Worm (Caenorhabditis elegans) whole organism, L4 larva: Measurements from ENCODE around the gene fbxa-81.
A peak's percentile ranks its signal among the peaks of the same experiment; 100 is the strongest.

ENCODE experiments used
- F10B5.3 ChIP-seq: sonication (generic microtip); optimal IDR thresholded peaks from 2 replicates; lab custom pipeline; 2016; ENCODE audit warnings: mild to moderate bottlenecking, missing genetic modification characterization, missing compliant biosample characterization
- F44E2.7 ChIP-seq: fragments of 200-800 bp; sonication (Bioruptor generic); IDR thresholded peaks from 2 replicates; pipeline ENCODE4 v2.1.2; 2022; ENCODE audit warnings: missing genetic modification characterization, missing compliant biosample characterization
- R02D3.7 ChIP-seq: fragments of 150-350 bp; sonication (generic microtip); optimal IDR thresholded peaks from 3 replicates; lab custom pipeline; 2014; ENCODE audit warnings: missing biosample characterization, missing genetic modification characterization
- ZK546.5 ChIP-seq, 2 experiments: sonication (generic microtip); optimal IDR thresholded peaks; 2 replicates each; lab custom pipeline; 2017; ENCODE audit warnings: missing biosample characterization in 2 of 2, missing genetic modification characterization in 2 of 2
- aha-1 ChIP-seq: fragments of 150-350 bp; peaks from one replicate; lab custom pipeline; 2014; ENCODE audit warnings: missing biosample characterization, missing genetic modification characterization
- ama-1 ChIP-seq: fragments of 150-350 bp; optimal IDR thresholded peaks from 2 replicates; lab custom pipeline; 2014; ENCODE audit warnings: inconsistent platforms, mixed read lengths
- ceh-62 ChIP-seq: sonication (generic microtip); optimal IDR thresholded peaks from 2 replicates; lab custom pipeline; 2017; ENCODE audit warnings: missing biosample characterization, missing genetic modification characterization
- daf-16 ChIP-seq, 3 experiments: sonication (generic microtip); optimal IDR thresholded peaks; 2 replicates each; lab custom pipeline; 2016 to 2017; ENCODE audit warnings: missing genetic modification characterization in 3 of 3, missing genetic modification reagents in 3 of 3, mild to moderate bottlenecking in 2 of 3, missing compliant biosample characterization in 2 of 3, missing biosample characterization in 1 of 3, moderate library complexity in 1 of 3
- daf-8 ChIP-seq: fragments of 200-800 bp; sonication (Bioruptor generic); IDR thresholded peaks from 2 replicates; pipeline ENCODE4 v1.3.6; 2022; ENCODE audit warnings: missing genetic modification characterization, missing compliant biosample characterization
- dmd-6 ChIP-seq: fragments of 200-800 bp; sonication (Bioruptor generic); IDR thresholded peaks from 2 replicates; pipeline ENCODE4 v1.3.6; 2022; ENCODE audit warnings: missing genetic modification reagents, missing genetic modification characterization, missing compliant biosample characterization
- dmd-9 ChIP-seq: fragments of 200-800 bp; sonication (Bioruptor generic); IDR thresholded peaks from 2 replicates; pipeline ENCODE4 v1.3.6; 2022; ENCODE audit warnings: missing genetic modification reagents, missing genetic modification characterization, missing compliant biosample characterization
- dpl-1 ChIP-seq: fragments of 150-350 bp; optimal IDR thresholded peaks from 2 replicates; lab custom pipeline; 2014; ENCODE audit warnings: missing biosample characterization, missing genetic modification reagents, missing genetic modification characterization
- dve-1 ChIP-seq: sonication (generic microtip); optimal IDR thresholded peaks from 2 replicates; lab custom pipeline; 2017; ENCODE audit warnings: antibody characterized with exemption, mild to moderate bottlenecking, missing genetic modification characterization, missing compliant biosample characterization; ENCODE audit not compliant: insufficient read depth
- fos-1 ChIP-seq: fragments of 150-350 bp; optimal IDR thresholded peaks from 2 replicates; lab custom pipeline; 2014; ENCODE audit warnings: missing biosample characterization, missing genetic modification characterization
- gei-8 ChIP-seq: fragments of 200-800 bp; sonication (Bioruptor generic); optimal IDR thresholded peaks from 2 replicates; lab custom pipeline; 2018; ENCODE audit warnings: mild to moderate bottlenecking, missing genetic modification characterization, missing compliant biosample characterization
- hif-1 ChIP-seq, 2 experiments: sonication (generic microtip); optimal IDR thresholded peaks; 2 replicates each; lab custom pipeline; 2016 to 2017; ENCODE audit warnings: missing compliant biosample characterization in 2 of 2, missing genetic modification characterization in 2 of 2, missing genetic modification reagents in 2 of 2, missing genotype in 2 of 2, mild to moderate bottlenecking in 1 of 2
- hlh-11 ChIP-seq: fragments of 200-800 bp; sonication (Bioruptor generic); optimal IDR thresholded peaks from 2 replicates; lab custom pipeline; 2018; ENCODE audit warnings: mild to moderate bottlenecking, missing genetic modification characterization, missing compliant biosample characterization
- hlh-30 ChIP-seq: sonication (generic microtip); optimal IDR thresholded peaks from 2 replicates; lab custom pipeline; 2017; ENCODE audit warnings: antibody characterized with exemption, mild to moderate bottlenecking, missing genetic modification characterization, missing compliant biosample characterization; ENCODE audit not compliant: insufficient read depth
- hmg-1.1 ChIP-seq: fragments of 200-800 bp; sonication (Bioruptor generic); IDR thresholded peaks from 2 replicates; pipeline ENCODE4 v1.3.6; 2022; ENCODE audit warnings: missing genetic modification reagents, missing genetic modification characterization, missing compliant biosample characterization
- lin-39 ChIP-seq: fragments of 150-350 bp; optimal IDR thresholded peaks from 2 replicates; lab custom pipeline; 2014; ENCODE audit warnings: missing biosample characterization, missing genetic modification reagents, missing genetic modification characterization
- lsy-2 ChIP-seq, 2 experiments: fragments of 150-350 bp in 1 of 2; sonication (generic microtip) in 1 of 2; optimal IDR thresholded peaks; 2 replicates each; lab custom pipeline; 2014 to 2017; ENCODE audit warnings: missing biosample characterization in 2 of 2, missing genetic modification characterization in 2 of 2
- mdl-1 ChIP-seq, 2 experiments: fragments of 150-350 bp in 1 of 2; sonication (generic microtip) in 1 of 2; optimal IDR thresholded peaks; 2 replicates each; lab custom pipeline; 2014 to 2017; ENCODE audit warnings: missing biosample characterization in 2 of 2, missing genetic modification characterization in 2 of 2
- mdt-29 ChIP-seq: fragments of 200-800 bp; sonication (Bioruptor generic); IDR thresholded peaks from 2 replicates; pipeline ENCODE4 v1.3.6; 2022; ENCODE audit warnings: missing genetic modification reagents, missing genetic modification characterization, missing compliant biosample characterization
- mep-1 ChIP-seq: fragments of 150-350 bp; sonication (generic microtip); optimal IDR thresholded peaks from 3 replicates; lab custom pipeline; 2014; ENCODE audit warnings: missing biosample characterization, missing genetic modification characterization
- mxl-2 ChIP-seq: fragments of 200-800 bp; sonication (Bioruptor generic); conservative IDR thresholded peaks from 2 replicates; pipeline ENCODE4 v1.3.6; 2022; ENCODE audit warnings: missing genetic modification reagents, missing genetic modification characterization, missing compliant biosample characterization
- mxl-3 ChIP-seq: fragments of 200-800 bp; sonication (Bioruptor generic); optimal IDR thresholded peaks from 2 replicates; lab custom pipeline; 2018; ENCODE audit warnings: mild to moderate bottlenecking, missing genetic modification characterization, missing compliant biosample characterization
- nhr-102 ChIP-seq: sonication (generic microtip); optimal IDR thresholded peaks from 2 replicates; lab custom pipeline; 2016; ENCODE audit warnings: mild to moderate bottlenecking, missing genetic modification characterization, moderate library complexity, missing compliant biosample characterization
- nhr-11 ChIP-seq: fragments of 150-350 bp; optimal IDR thresholded peaks from 2 replicates; lab custom pipeline; 2014; ENCODE audit warnings: missing biosample characterization, missing genetic modification characterization
- nhr-237 ChIP-seq: sonication (generic microtip); optimal IDR thresholded peaks from 2 replicates; lab custom pipeline; 2017; ENCODE audit warnings: missing biosample characterization, missing genetic modification characterization
- nhr-25 ChIP-seq: sonication (generic microtip); optimal IDR thresholded peaks from 2 replicates; lab custom pipeline; 2017; ENCODE audit warnings: missing genetic modification characterization, mild to moderate bottlenecking, missing compliant biosample characterization, antibody characterized with exemption, moderate library complexity, borderline replicate concordance; ENCODE audit not compliant: insufficient read depth
- nhr-28 ChIP-seq: fragments of 150-350 bp; optimal IDR thresholded peaks from 2 replicates; lab custom pipeline; 2014; ENCODE audit warnings: missing biosample characterization, missing genetic modification characterization
- nhr-48 ChIP-seq: sonication (generic microtip); optimal IDR thresholded peaks from 2 replicates; lab custom pipeline; 2016; ENCODE audit warnings: mild to moderate bottlenecking, missing genetic modification characterization, missing compliant biosample characterization
- nhr-76 ChIP-seq: fragments of 150-350 bp; optimal IDR thresholded peaks from 2 replicates; lab custom pipeline; 2014; ENCODE audit warnings: missing biosample characterization, missing genetic modification characterization
- php-3 ChIP-seq: fragments of 200-800 bp; sonication (Bioruptor generic); IDR thresholded peaks from 2 replicates; pipeline ENCODE4 v1.3.6; 2022; ENCODE audit warnings: missing genetic modification reagents, missing genetic modification characterization, missing compliant biosample characterization
- pqm-1 ChIP-seq: sonication (generic microtip); optimal IDR thresholded peaks from 2 replicates; lab custom pipeline; 2017; ENCODE audit warnings: missing biosample characterization, missing genetic modification characterization
- rbr-2 ChIP-seq: sonication (generic microtip); optimal IDR thresholded peaks from 2 replicates; lab custom pipeline; 2016; ENCODE audit warnings: missing genotype, missing genetic modification characterization, missing compliant biosample characterization
- saeg-2 ChIP-seq: fragments of 200-800 bp; sonication (Bioruptor generic); IDR thresholded peaks from 2 replicates; pipeline ENCODE4 v1.3.6; 2022; ENCODE audit warnings: missing genetic modification reagents, missing genetic modification characterization, missing compliant biosample characterization
- skn-1 ChIP-seq: fragments of 150-350 bp; optimal IDR thresholded peaks from 2 replicates; lab custom pipeline; 2014; ENCODE audit warnings: missing biosample characterization, missing genetic modification characterization
- unc-39 ChIP-seq: sonication (generic microtip); optimal IDR thresholded peaks from 2 replicates; lab custom pipeline; 2017; ENCODE audit warnings: missing biosample characterization, missing genetic modification characterization
- unc-62 ChIP-seq, 3 experiments: fragments of 150-350 bp in 1 of 3; sonication (generic microtip); optimal IDR thresholded peaks in 2 of 3; peaks in 1 of 3; 1 replicate in 1 of 3; 2 replicates in 2 of 3; lab custom pipeline; 2014 to 2017; ENCODE audit warnings: missing biosample characterization in 3 of 3, missing genetic modification characterization in 3 of 3, missing genetic modification reagents in 3 of 3, missing genotype in 1 of 3
- vab-7 ChIP-seq: fragments of 200-800 bp; sonication (Bioruptor generic); IDR thresholded peaks from 2 replicates; pipeline ENCODE4 v1.3.6; 2022; ENCODE audit warnings: missing genetic modification reagents, missing genetic modification characterization, missing compliant biosample characterization
- zfp-3 ChIP-seq: fragments of 200-800 bp; sonication (Bioruptor generic); conservative IDR thresholded peaks from 2 replicates; pipeline ENCODE4 v1.3.6; 2022; ENCODE audit warnings: missing genetic modification reagents, missing genetic modification characterization, missing compliant biosample characterization
- ztf-7 ChIP-seq: fragments of 150-350 bp; optimal IDR thresholded peaks from 2 replicates; lab custom pipeline; 2014; ENCODE audit warnings: missing biosample characterization, missing genetic modification characterization

fbxa-81 gene

DNA sequence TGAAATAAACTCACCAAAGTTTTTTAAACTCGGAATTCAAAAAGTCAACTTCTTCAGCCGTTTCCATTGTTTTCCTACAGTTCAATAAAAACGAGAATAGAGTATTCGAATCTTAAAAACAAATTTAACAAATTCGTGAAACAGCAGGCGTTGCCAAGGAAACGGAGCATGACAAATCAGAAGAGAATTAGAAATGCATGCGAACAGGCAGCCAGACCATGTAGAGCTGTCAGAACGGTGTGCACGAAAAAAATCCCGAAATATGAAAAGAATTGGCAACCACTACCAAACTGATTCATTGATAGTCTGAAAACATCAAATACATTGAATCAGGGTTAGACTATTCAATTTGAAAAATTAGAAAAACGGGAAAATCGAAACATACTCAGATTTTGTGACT is at the start of gene fbxa-81:
fbxa-81 (minus strand) TSS at position 101 of the 400 bp plus-strand sequence.
- TF ChIP-seq nhr-11 (tag; lab: Kevin White, UChicago) (no peak), nhr-102 (tag; lab: Kevin White, UChicago) (no peak), fos-1 (tag; lab: Kevin White, UChicago) (no peak), ZK546.5 (tag; optimal IDR thresholded peaks at IDR 0.05; lab: Kevin White, UChicago) (no peak), dmd-9 (GFP tag; lab: Robert Waterston, UW) (no peak), ztf-7 (no peak), aha-1 (tag; lab: Kevin White, UChicago) (no peak), mdt-29 (GFP tag; lab: Robert Waterston, UW) (no peak), vab-7 (GFP tag; lab: Robert Waterston, UW) (no peak), dve-1 (tag; lab: Kevin White, UChicago) (no peak), F10B5.3 (tag; lab: Kevin White, UChicago) (no peak), unc-62 (GFP tag; optimal IDR thresholded peaks at IDR 0.05 in 1 of 2; lab: Kevin White, UChicago) (no peak), unc-62 (tag; optimal IDR thresholded peaks at IDR 0.05; lab: Kevin White, UChicago) (no peak), pqm-1 (tag; lab: Kevin White, UChicago) (no peak), php-3 (GFP tag; lab: Robert Waterston, UW) (no peak), unc-39 (tag; lab: Kevin White, UChicago) (no peak), F44E2.7 (GFP tag; lab: Robert Waterston, UW) (no peak)

DNA sequence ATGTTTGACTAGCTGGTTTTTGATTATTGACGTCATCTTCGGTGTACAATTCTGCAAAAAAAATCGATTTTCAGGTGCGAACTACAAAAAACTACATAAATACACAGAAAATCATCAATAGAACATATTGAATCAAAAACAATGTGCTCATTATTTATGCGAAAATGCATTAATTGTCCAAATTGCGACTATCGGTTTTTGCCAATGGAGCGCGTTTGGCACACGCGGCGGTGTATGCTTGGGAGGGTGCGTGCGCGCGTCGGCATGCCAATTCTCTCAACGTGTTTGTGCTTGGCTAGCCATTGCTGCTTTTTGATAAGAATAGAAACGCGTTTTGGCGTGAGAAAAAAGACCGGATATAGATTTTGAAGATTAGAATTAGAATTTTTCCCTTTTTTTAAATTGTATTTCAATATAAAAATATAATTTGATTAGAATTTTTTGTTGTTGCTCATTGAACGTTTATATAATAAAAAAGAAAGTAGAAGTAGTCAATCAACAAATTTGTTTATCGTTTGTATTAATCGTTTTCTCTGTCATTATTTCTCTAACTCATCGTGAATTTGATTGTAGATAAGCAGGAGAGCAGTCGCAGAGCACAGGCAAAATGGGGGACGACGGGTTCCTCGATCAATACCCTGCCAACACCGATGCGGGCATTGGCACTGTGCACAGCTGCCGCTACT is 47.3 kb upstream of the fbxa-81 start, which contains the start of the genes C44H4.4 and tap-1:
C44H4.4 (minus strand) TSS at position 51 of the 686 bp plus-strand sequence.
tap-1 (plus strand) TSS at position 574 of the 686 bp plus-strand sequence.
- TF ChIP-seq mep-1 = peak; percentile 67
- TF ChIP-seq hmg-1.1 (GFP tag; lab: Robert Waterston, UW) = peak; percentile 7; the same call in 1 of the 2 replicates
- TF ChIP-seq nhr-76 (tag; lab: Kevin White, UChicago) = no peak
- no peak for TF ChIP-seq F44E2.7 (GFP tag; lab: Robert Waterston, UW)
- peak in 1 of 2 experiments; percentile 29 for TF ChIP-seq lsy-2 (tag; optimal IDR thresholded peaks at IDR 0.05; lab: Kevin White, UChicago)
- peak; percentile 90 for TF ChIP-seq mxl-3 (GFP tag; lab: Kevin White, UChicago)
- TF ChIP-seq nhr-28 (tag; lab: Kevin White, UChicago) = peak; percentile 16
- no peak for TF ChIP-seq nhr-48 (tag; lab: Kevin White, UChicago)
- peak; percentile 50 for TF ChIP-seq hlh-30 (tag; lab: Kevin White, UChicago)
- no peak for TF ChIP-seq ceh-62 (tag; lab: Kevin White, UChicago)
- TF ChIP-seq daf-16 (GFP tag; optimal IDR thresholded peaks at IDR 0.05; lab: Kevin White, UChicago) = no peak
- peak; percentile 59 for TF ChIP-seq daf-16 (tag; optimal IDR thresholded peaks at IDR 0.05; lab: Kevin White, UChicago)
- peak; percentile 98 for TF ChIP-seq aha-1 (tag; lab: Kevin White, UChicago)
- no peak for TF ChIP-seq mxl-2 (GFP tag; lab: Robert Waterston, UW)
- TF ChIP-seq mdl-1 (tag; optimal IDR thresholded peaks at IDR 0.05; lab: Kevin White, UChicago) = peak; percentile 38 to 64
- TF ChIP-seq dpl-1 = no peak
- TF ChIP-seq daf-8 (GFP tag; lab: Robert Waterston, UW) = no peak
- TF ChIP-seq saeg-2 = no peak
- no peak for TF ChIP-seq nhr-25 (tag; lab: Kevin White, UChicago)
- no peak for TF ChIP-seq lin-39 (tag; lab: Kevin White, UChicago)
- no peak for TF ChIP-seq skn-1
- no peak for TF ChIP-seq zfp-3 (GFP tag; lab: Robert Waterston, UW)
- no peak for TF ChIP-seq gei-8
- no peak for TF ChIP-seq hif-1 (tag; optimal IDR thresholded peaks at IDR 0.05; lab: Kevin White, UChicago)
- peak; percentile 32 for TF ChIP-seq rbr-2 (tag; lab: Kevin White, UChicago)
- TF ChIP-seq php-3 (GFP tag; lab: Robert Waterston, UW) = no peak
- TF ChIP-seq nhr-102 (tag; lab: Kevin White, UChicago) = no peak
- peak; percentile 55 for TF ChIP-seq dmd-6 (GFP tag; lab: Robert Waterston, UW)
- no peak for TF ChIP-seq ama-1 (lab: Kevin White, UChicago)
- peak; percentile 0 for TF ChIP-seq pqm-1 (tag; lab: Kevin White, UChicago)
- peak; percentile 46 for TF ChIP-seq hlh-11 (tag; lab: Kevin White, UChicago)
- no peak for TF ChIP-seq unc-62 (GFP tag; optimal IDR thresholded peaks at IDR 0.05 in 1 of 2; lab: Kevin White, UChicago)
- TF ChIP-seq unc-62 (tag; optimal IDR thresholded peaks at IDR 0.05; lab: Kevin White, UChicago) = no peak
- TF ChIP-seq nhr-237 (tag; lab: Kevin White, UChicago) = no peak
- no peak for TF ChIP-seq R02D3.7
